Worm (Caenorhabditis elegans) whole organism, L3 larva: ENCODE data around the gene fbxa-224.
A peak's percentile ranks its signal among the peaks of the same experiment; 100 is the strongest.

Experiments used
- R02D3.7 ChIP-seq: fragments of 150-350 bp; optimal IDR thresholded peaks from 2 replicates; lab custom pipeline; 2014; ENCODE audit warnings: missing biosample characterization, missing genetic modification characterization
- daf-12 ChIP-seq: fragments of 150-350 bp; optimal IDR thresholded peaks from 2 replicates; lab custom pipeline; 2014; ENCODE audit warnings: missing biosample characterization, missing genetic modification reagents, missing genetic modification characterization
- jun-1 ChIP-seq: fragments of 150-350 bp; optimal IDR thresholded peaks from 2 replicates; lab custom pipeline; 2014; ENCODE audit warnings: missing biosample characterization, missing genetic modification reagents, missing genetic modification characterization
- lin-39 ChIP-seq: fragments of 150-350 bp; optimal IDR thresholded peaks from 2 replicates; lab custom pipeline; 2018; ENCODE audit warnings: missing biosample characterization, missing genetic modification reagents, missing genetic modification characterization
- nhr-12 ChIP-seq: fragments of 150-350 bp; optimal IDR thresholded peaks from 2 replicates; lab custom pipeline; 2014; ENCODE audit warnings: missing biosample characterization, missing genetic modification characterization
- nhr-23 ChIP-seq: fragments of 150-350 bp; optimal IDR thresholded peaks from 2 replicates; lab custom pipeline; 2014; ENCODE audit warnings: missing biosample characterization, missing genetic modification reagents, missing genetic modification characterization
- nhr-25 ChIP-seq: sonication (generic microtip); optimal IDR thresholded peaks from 2 replicates; lab custom pipeline; 2017; ENCODE audit warnings: missing biosample characterization, missing genetic modification characterization
- skn-1 ChIP-seq: fragments of 150-350 bp; optimal IDR thresholded peaks from 2 replicates; lab custom pipeline; 2014; ENCODE audit warnings: missing biosample characterization, missing genetic modification characterization

- TF ChIP-seq lin-39 (peak; percentile 64), daf-12 (tag; lab: Kevin White, UChicago) (no peak), nhr-25 (tag; lab: Kevin White, UChicago) (peak; percentile 22), skn-1 (tag; lab: Kevin White, UChicago) (no peak), nhr-12 (tag; lab: Kevin White, UChicago) (no peak), nhr-23 (peak; percentile 13), R02D3.7 (tag; lab: Kevin White, UChicago) (no peak), jun-1 (tag; lab: Kevin White, UChicago) (no peak)
These were observed 10.2 kb downstream of the fbxa-224 start, which contains the start of gene nfi-1 for ce11 chrII:7537603-7538230.
